Worm (Caenorhabditis elegans) whole organism, L4/young adult: ENCODE measurements around the gene glrx-22.

Experiments used
- dao-5 ChIP-seq: sonication (generic microtip); optimal IDR thresholded peaks from 2 replicates; lab custom pipeline; 2016; ENCODE audit warnings: missing genotype, missing genetic modification characterization, moderate library complexity, missing compliant biosample characterization
- him-1 ChIP-seq: sonication (generic microtip); optimal IDR thresholded peaks from 2 replicates; lab custom pipeline; 2016; ENCODE audit warnings: missing genotype, missing genetic modification reagents, missing genetic modification characterization, missing compliant biosample characterization

DNA sequence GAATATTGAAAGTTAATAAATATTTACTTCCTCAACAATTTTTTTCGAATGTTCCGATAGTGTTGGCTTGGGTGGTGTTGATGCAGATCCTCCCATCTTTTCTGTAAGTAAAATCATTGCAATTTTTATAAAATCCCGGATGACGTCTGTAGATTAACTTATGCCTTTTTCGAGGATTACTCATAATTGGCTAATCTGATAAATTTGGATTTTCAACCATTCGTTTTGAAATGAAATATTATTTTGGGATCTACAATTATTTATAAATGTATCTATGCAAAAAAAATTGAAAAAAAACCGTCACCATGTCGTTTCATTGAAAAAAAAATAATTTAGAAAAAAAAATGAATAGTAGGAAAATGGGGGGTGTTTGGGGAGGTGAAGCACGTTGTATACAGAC lies at the start of gene glrx-22:
- TF ChIP-seq dao-5 (no peak), him-1 (no peak)
